Worm (Caenorhabditis elegans) whole organism, midembryonic: ENCODE measurements around the gene F31F4.17.

ENCODE experiments used
- T22C8.4 ChIP-seq: fragments of 200-800 bp; sonication (Bioruptor generic); IDR thresholded peaks from 2 replicates; pipeline ENCODE4 v1.3.6; 2022; ENCODE audit warnings: missing genetic modification characterization, missing compliant biosample characterization
- cog-1 ChIP-seq: sonication (generic microtip); optimal IDR thresholded peaks from 2 replicates; lab custom pipeline; 2016; ENCODE audit warnings: missing genetic modification characterization, missing compliant biosample characterization
- flt-1 ChIP-seq: fragments of 200-800 bp; sonication (Bioruptor generic); IDR thresholded peaks from 2 replicates; pipeline ENCODE4 v1.3.6; 2022; ENCODE audit warnings: missing genetic modification characterization, missing compliant biosample characterization
- klf-2 ChIP-seq: fragments of 200-800 bp; sonication (Bioruptor generic); conservative IDR thresholded peaks from 2 replicates; pipeline ENCODE4 v1.3.6; 2022; ENCODE audit warnings: missing genetic modification reagents, missing genetic modification characterization, missing compliant biosample characterization
- med-1 ChIP-seq: sonication (generic microtip); optimal IDR thresholded peaks from 2 replicates; lab custom pipeline; 2017; ENCODE audit warnings: missing genetic modification characterization, mild to moderate bottlenecking, missing compliant biosample characterization, antibody characterized with exemption, missing genetic modification reagents; ENCODE audit not compliant: insufficient read depth
- ref-1 ChIP-seq: fragments of 200-800 bp; sonication (Bioruptor generic); conservative IDR thresholded peaks from 2 replicates; pipeline ENCODE4 v1.3.6; 2022; ENCODE audit warnings: missing genetic modification reagents, missing genetic modification characterization, missing compliant biosample characterization
- tab-1 ChIP-seq: fragments of 200-800 bp; sonication (Bioruptor generic); IDR thresholded peaks from 2 replicates; pipeline ENCODE4 v1.3.6; 2022; ENCODE audit warnings: missing genetic modification characterization, missing compliant biosample characterization
- ztf-23 ChIP-seq: fragments of 200-800 bp; sonication (Bioruptor generic); IDR thresholded peaks from 2 replicates; pipeline ENCODE4 v1.3.6; 2022; ENCODE audit warnings: missing genetic modification reagents, missing genetic modification characterization, missing compliant biosample characterization
- ztf-29 ChIP-seq: fragments of 200-800 bp; sonication (Bioruptor generic); IDR thresholded peaks from 2 replicates; pipeline ENCODE4 v1.3.6; 2022; ENCODE audit warnings: missing genetic modification reagents, missing genetic modification characterization, missing compliant biosample characterization

DNA sequence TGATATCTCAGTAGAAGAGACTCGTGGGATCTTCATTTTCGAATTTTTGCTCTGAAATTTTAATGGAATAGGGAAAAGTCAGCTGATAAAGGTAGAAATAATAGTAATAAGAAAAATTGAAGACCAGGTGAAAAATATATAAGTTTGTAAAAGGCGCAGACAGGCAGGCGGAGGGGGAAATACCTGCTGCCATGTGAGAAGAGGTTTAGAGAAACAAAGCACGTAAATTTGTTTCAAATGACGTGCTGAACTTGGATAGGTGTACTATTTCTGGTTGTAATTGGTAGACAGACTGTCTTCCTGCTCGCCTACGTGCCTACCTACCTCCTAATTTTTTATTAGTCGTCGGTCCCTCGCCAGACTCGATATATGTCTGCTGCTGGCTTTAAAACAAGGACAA lies 7.3 kb upstream of the F31F4.17 start, which contains the start of gene nhr-180:
- TF ChIP-seq T22C8.4 (GFP tag; lab: Robert Waterston, UW) (no peak), ref-1 (no peak), cog-1 (tag; lab: Kevin White, UChicago) (no peak), ztf-29 (no peak), flt-1 (no peak), ztf-23 (GFP tag; lab: Robert Waterston, UW) (no peak), med-1 (GFP tag; lab: Kevin White, UChicago) (no peak), klf-2 (GFP tag; lab: Robert Waterston, UW) (no peak), tab-1 (GFP tag; lab: Robert Waterston, UW) (no peak)
